Fruit fly (Drosophila melanogaster) Kc167 (cell line): ENCODE results near the gene CG5968.

ENCODE experiments used
- Sin3A ChIP-seq: fragments of >200 bp; optimal IDR thresholded peaks from 2 replicates; lab custom pipeline; 2018; ENCODE audit warnings: missing external identifiers
- psq ChIP-seq: fragments of >200 bp; optimal IDR thresholded peaks from 2 replicates; lab custom pipeline; 2017; ENCODE audit warnings: missing external identifiers
- ttk ChIP-seq: sonication (Bioruptor generic); optimal IDR thresholded peaks from 2 replicates; lab custom pipeline; 2017; ENCODE audit warnings: missing external identifiers

- TF ChIP-seq psq (lab: Kevin White, UChicago) (no peak), ttk (lab: Kevin White, UChicago) (no peak), Sin3A (lab: Kevin White, UChicago) (no peak)
These were observed 7.5 kb downstream of the CG5968 start, which contains the start of gene CG31816 for dm6 chr2L:16542246-16542645.
